Fruit fly (Drosophila melanogaster) whole organism: ENCODE results near the gene NimA.

Experiments used
- CG8478 ChIP-seq: fragments of >200 bp; optimal IDR thresholded peaks from 2 replicates; lab custom pipeline; 2018; ENCODE audit warnings: inconsistent platforms
- Dll ChIP-seq: fragments of >200 bp; optimal IDR thresholded peaks from 2 replicates; lab custom pipeline; 2017
- EcR ChIP-seq, 2 experiments: fragments of >200 bp; optimal IDR thresholded peaks; 2 replicates each; lab custom pipeline; 2017; ENCODE audit warnings: missing biosample characterization in 2 of 2, missing genetic modification characterization in 2 of 2, missing genetic modification reagents in 2 of 2
- pan ChIP-seq: fragments of >200 bp; optimal IDR thresholded peaks from 2 replicates; lab custom pipeline; 2017
- psq ChIP-seq: fragments of >200 bp; optimal IDR thresholded peaks from 2 replicates; lab custom pipeline; 2017
- usp ChIP-seq: fragments of >200 bp; optimal IDR thresholded peaks from 2 replicates; lab custom pipeline; 2017; ENCODE audit warnings: missing biosample characterization, missing genetic modification characterization, mixed read lengths

dm6 chr2L:13963467-13964122 lies 6.3 kb downstream of the NimA start, which contains the start of gene NimB1:
- TF ChIP-seq EcR (GFP tag; optimal IDR thresholded peaks at IDR 0.05; lab: Kevin White, UChicago) (no peak), Dll (no peak), pan (lab: Kevin White, UChicago) (no peak), usp (no peak), CG8478 (no peak), psq (lab: Kevin White, UChicago) (no peak)
